Worm (Caenorhabditis elegans): Measurements from ENCODE around the gene ugt-24.

ce11 chrIV:6249591-6249990 lies 39.1 kb upstream of the ugt-24 start, which contains the start of gene F58F9.1:
- TF ChIP-seq lag-1 (GFP tag; IDR thresholded peaks at IDR 0.05) (no peak), T26A5.8 (tag; optimal IDR thresholded peaks at IDR 0.05) (no peak), ztf-3 (GFP tag; optimal IDR thresholded peaks at IDR 0.05) (no peak), ceh-91 (GFP tag; IDR thresholded peaks at IDR 0.05) (no peak), C17E4.6 (GFP tag; IDR thresholded peaks at IDR 0.05) (no peak), ama-1 (optimal IDR thresholded peaks at IDR 0.05) (no peak), ama-1 (GFP tag; optimal IDR thresholded peaks at IDR 0.05) (no peak), pha-4 (tag; optimal IDR thresholded peaks at IDR 0.05) (no peak), cebp-2 (GFP tag; IDR thresholded peaks at IDR 0.05) (no peak), attf-6 (GFP tag; IDR thresholded peaks at IDR 0.05) (no peak), pbrm-1 (GFP tag; IDR thresholded peaks at IDR 0.05) (no peak)
